Worm (Caenorhabditis elegans) whole organism, midembryonic: Measurements from ENCODE around the gene srh-193.

ENCODE experiments used
- T22C8.4 ChIP-seq: fragments of 200-800 bp; sonication (Bioruptor generic); IDR thresholded peaks from 2 replicates; pipeline ENCODE4 v1.3.6; 2022; ENCODE audit warnings: missing genetic modification characterization, missing compliant biosample characterization
- med-1 ChIP-seq: sonication (generic microtip); optimal IDR thresholded peaks from 2 replicates; lab custom pipeline; 2017; ENCODE audit warnings: missing genetic modification characterization, mild to moderate bottlenecking, missing compliant biosample characterization, antibody characterized with exemption, missing genetic modification reagents; ENCODE audit not compliant: insufficient read depth
- ref-1 ChIP-seq: fragments of 200-800 bp; sonication (Bioruptor generic); conservative IDR thresholded peaks from 2 replicates; pipeline ENCODE4 v1.3.6; 2022; ENCODE audit warnings: missing genetic modification reagents, missing genetic modification characterization, missing compliant biosample characterization

DNA sequence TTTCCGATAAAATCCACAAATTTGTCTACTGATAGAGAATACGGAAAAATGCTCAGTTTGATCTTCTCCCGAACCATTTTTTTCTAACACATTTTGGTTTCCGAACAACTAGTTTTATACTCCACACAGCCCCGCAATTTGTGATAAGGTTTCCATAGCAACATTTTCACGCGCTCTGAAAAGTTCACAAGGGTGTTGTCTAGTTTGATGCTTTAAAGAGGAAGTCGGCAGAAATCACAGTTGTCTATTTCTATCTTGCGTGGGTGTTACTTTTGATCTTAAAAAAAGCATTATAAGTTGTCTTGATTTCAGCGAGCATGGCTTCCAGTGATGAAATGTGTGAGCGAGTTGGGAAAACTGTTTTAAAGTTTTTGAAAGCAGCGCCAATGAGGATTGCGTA lies 9.7 kb upstream of the srh-193 start, which contains the start of gene ZC132.3:
- no peak for TF ChIP-seq med-1 (GFP tag; lab: Kevin White, UChicago)
- TF ChIP-seq ref-1 (GFP tag; lab: Robert Waterston, UW) = no peak
- TF ChIP-seq T22C8.4 = no peak
